Worm (Caenorhabditis elegans): Measurements from ENCODE around the gene F59B2.14.

DNA sequence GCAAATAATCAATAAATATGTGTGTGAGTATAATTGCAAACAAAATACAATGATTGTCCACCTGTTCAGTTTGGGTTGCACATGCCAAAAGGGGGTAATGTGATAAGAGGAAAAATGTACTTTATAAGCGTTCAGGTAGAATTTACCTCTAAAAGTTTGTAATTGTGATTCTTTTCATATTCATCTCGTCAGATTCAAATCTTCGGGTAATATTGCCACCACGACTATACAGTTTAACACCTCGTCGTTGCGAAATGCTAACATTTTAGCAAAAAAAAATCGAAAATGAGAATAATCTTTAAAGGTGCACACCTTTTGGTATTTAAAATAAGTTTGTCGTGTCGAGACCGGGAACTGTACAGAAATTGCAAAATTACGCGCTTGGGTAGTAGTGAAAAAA is 20.8 kb upstream of the F59B2.14 start, which contains the start of gene nac-2:
- TF ChIP-seq W03F9.2 (tag; optimal IDR thresholded peaks at IDR 0.05) (no peak), him-1 (tag; optimal IDR thresholded peaks at IDR 0.05) (no peak)
